Worm (Caenorhabditis elegans): ENCODE data around the gene F43G6.10.

Gene F43G6.10

DNA sequence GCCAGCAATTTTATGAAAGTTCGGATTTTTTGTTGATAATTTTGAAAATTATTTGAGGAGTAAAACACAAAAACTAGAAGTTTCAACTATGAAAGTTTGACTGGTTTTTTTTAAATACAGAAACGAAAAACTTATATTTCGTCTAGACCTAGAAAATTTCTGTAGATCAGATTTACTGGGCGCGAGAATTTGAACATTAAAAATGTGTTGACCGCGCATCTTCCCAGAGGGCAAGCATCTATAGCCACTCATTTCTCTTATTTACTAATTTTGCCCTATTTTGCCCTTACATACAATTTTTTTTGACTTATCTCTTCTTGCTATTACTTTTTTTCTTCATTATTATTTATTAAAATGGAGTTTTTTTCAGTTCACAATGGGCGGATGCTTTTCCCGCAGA is at the start of gene F43G6.10:
Gene F43G6.10 (plus strand): TSS at position 371 of the 400 bp plus-strand sequence.
- no peak for TF ChIP-seq W03F9.2 (tag; optimal IDR thresholded peaks at IDR 0.05)
- TF ChIP-seq him-1 (tag; optimal IDR thresholded peaks at IDR 0.05), result no peak
- TF ChIP-seq dao-5 (tag; optimal IDR thresholded peaks at IDR 0.05), result no peak

DNA sequence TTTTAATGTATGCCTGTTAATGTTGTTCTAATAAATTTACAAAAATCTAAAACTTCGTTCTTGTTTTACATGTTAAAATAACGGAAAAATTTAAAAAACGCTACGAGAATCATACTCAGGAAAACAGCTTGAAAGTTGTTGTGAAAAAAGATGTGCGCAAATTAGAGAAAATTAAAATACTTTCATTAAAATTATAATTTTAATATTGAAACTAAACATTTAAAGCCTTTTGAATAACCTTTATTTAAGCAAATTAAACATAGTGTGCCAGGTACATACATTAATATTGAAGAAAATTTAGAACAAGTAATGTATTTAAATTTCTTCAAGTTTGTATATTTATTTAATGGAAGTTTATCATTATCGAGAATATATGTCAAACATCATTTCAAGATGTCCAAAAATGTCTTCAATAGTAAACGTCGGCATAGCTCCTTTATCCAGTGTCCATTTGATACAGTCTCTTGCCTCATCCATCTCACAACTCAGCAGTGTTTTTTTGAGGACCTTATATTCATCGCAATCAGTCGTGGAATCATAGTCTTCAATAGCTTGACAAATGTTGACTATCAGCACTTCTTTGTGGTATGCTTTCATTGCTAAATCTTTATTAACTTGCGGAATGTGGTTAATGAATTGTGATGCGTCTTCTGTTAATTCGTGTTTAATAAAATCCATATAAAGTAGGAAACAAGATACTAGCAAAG is 47.2 kb upstream of the F43G6.10 start:
- TF ChIP-seq W03F9.2 (tag; optimal IDR thresholded peaks at IDR 0.05) (peak; percentile 92), dao-5 (tag; optimal IDR thresholded peaks at IDR 0.05) (no peak)

DNA sequence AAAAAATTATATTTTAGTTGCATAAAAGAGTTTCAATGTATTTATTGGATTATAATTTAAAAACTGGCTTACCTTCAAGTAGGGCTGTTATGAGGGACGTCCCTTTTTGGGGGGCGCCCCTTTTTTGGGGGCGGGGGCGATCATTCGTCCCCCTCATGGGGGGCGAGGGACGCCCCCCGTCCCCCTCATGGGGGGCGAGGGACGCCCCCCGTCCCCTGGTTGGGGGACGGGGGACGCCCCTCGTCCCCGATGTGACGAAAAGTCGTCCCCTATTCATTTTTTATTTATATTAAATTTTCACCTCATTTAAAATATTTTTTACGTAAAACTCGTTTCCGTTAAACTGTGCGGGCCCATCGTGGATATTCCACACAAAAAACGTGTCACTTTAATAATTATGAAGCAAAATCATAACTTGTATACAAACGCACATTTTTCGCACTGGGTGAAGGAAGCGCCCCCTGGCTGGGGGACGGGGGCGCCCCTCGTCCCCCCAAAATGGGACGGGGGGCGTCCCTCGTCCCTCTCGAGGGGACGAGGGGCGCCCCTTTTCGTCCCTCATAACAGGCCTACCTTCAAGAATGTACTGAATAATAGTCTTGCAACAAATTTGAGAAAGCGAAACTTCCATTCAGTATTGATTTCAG is 43.5 kb upstream of the F43G6.10 start:
- no peak for TF ChIP-seq him-1 (tag; optimal IDR thresholded peaks at IDR 0.05)
- TF ChIP-seq W03F9.2 (tag; optimal IDR thresholded peaks at IDR 0.05), result no peak
- TF ChIP-seq dao-5 (tag; optimal IDR thresholded peaks at IDR 0.05), result no peak

DNA sequence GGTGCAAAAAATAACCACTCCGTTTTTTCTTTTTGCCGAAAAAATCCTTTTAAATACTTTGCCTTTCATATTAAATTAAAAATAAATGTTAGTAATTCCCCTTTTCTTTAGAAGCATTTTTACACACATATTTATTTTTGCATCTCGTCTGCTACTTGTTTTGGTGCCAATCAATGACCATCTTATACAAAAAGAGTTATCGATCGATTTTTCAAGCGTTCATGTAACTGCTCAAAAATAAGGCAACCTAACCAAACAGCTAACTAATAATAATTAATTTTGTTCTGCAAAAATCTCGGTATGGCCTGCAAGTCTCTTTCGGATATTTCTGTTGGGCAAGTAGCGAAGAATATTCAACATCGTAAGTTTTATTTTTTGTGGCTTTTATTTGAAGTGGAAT is 42.7 kb upstream of the F43G6.10 start, which contains the start of gene F44E5.2:
Gene F44E5.2 (plus strand): TSS at position 301 of the 400 bp plus-strand sequence.
- TF ChIP-seq him-1 (tag; optimal IDR thresholded peaks at IDR 0.05) (no peak), W03F9.2 (tag; optimal IDR thresholded peaks at IDR 0.05) (no peak)

DNA sequence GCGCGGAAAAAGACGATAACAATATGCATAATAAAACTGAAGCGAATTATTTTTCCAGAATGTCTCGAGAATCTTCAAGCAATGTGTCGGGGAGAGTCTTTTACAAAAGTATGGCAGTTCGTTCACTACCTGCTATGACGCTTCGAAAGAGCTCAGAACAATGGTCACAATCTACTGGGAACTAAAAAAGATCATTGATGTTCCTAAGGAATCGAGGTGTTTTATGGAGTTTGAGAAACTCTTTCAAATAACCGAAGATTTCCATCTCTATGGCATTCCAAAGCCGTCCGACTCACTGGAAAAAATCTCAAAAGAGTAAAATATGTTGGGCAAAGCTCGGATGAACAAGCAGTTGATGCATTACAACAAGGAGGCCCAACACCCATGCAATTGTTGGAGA is 36.8 kb upstream of the F43G6.10 start, which contains the start of gene F44E5.15:
Gene F44E5.15 (plus strand): TSS at position 301 of the 400 bp plus-strand sequence.
- TF ChIP-seq W03F9.2 (tag; optimal IDR thresholded peaks at IDR 0.05), result no peak
- no peak for TF ChIP-seq him-1 (tag; optimal IDR thresholded peaks at IDR 0.05)

DNA sequence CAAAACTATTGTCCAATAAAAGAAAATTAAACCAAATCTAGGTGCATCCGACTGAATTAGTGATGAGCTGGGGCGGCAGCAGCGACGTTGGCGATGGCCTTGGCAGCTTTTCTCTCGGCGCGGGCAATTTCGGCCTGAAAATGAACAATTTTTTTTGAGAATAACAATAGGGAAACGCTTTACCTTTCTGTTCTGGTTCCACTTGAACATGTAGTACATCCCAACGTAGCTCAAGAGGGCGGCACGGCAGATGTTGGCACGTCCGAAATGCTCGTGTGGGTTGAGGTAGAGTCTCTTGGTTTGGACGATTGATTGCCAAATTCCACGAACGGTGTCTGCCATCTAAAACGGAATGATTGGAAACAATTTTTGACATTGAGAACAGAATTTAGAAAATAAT is 34.9 kb upstream of the F43G6.10 start, which contains the start of gene F44E5.1:
Gene F44E5.1 (minus strand): TSS at position 342 of the 400 bp plus-strand sequence.
- TF ChIP-seq dao-5 (tag; optimal IDR thresholded peaks at IDR 0.05) (no peak), W03F9.2 (tag; optimal IDR thresholded peaks at IDR 0.05) (no peak), him-1 (tag; optimal IDR thresholded peaks at IDR 0.05) (no peak)

DNA sequence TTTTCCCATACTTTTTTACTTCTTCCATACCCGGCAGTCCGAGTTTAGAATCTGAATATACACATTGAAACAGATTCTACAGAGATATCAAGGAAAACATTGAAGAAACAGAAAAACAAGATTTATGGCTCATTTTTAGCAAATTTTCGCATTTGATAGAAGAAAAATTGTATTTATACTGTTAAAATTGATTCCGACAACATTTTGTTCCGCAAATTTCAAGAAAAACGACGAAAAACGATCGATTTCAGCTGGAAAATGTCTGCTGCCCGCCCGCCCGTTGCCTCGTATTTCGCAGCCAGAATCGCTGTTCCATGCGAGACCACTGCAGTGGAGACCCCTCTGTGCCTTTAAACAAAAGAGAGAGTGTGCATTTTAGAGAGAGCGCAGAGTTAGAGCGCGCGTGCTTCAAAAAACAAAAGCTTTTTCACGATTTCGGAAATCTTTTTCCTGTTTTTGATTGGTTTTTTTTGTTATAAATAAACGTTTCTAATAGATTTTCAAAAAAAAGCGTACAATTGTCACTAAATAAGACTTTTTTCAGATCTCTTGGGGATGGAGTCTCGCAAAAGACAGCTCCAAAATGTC is 31.2 kb upstream of the F43G6.10 start, which contains the start of the genes patr-1 and dna-2:
Gene patr-1 (minus strand): TSS at position 51 of the 588 bp plus-strand sequence.
Gene dna-2 (plus strand): TSS at position 538 of the 588 bp plus-strand sequence.
- TF ChIP-seq W03F9.2 (tag; optimal IDR thresholded peaks at IDR 0.05) (no peak), him-1 (tag; optimal IDR thresholded peaks at IDR 0.05) (no peak), dao-5 (tag; optimal IDR thresholded peaks at IDR 0.05) (no peak)

DNA sequence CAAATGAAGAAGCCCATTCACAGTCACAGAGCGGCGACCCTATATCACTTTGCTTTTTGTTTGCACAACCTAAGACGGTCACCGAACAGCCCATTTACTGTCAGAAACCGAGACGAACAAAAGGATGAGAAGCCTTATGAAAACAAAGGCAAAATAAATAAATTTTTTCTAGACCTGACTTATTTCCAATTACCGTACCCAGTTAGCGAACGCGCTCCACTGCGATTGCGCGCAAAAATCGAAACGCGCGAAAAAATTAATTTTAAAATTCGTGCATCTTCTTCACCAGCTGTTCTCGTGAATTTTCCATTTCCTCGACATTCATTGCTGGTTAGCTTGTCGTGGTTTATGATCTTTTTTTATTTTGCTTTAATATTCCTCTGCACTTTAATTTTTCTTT is 26.7 kb upstream of the F43G6.10 start, which contains the start of gene F43G6.16:
Gene F43G6.16 (minus strand): TSS at position 141 of the 400 bp plus-strand sequence.
- no peak for TF ChIP-seq dao-5 (tag; optimal IDR thresholded peaks at IDR 0.05)
- no peak for TF ChIP-seq him-1 (tag; optimal IDR thresholded peaks at IDR 0.05)
- TF ChIP-seq W03F9.2 (tag; optimal IDR thresholded peaks at IDR 0.05), result no peak

DNA sequence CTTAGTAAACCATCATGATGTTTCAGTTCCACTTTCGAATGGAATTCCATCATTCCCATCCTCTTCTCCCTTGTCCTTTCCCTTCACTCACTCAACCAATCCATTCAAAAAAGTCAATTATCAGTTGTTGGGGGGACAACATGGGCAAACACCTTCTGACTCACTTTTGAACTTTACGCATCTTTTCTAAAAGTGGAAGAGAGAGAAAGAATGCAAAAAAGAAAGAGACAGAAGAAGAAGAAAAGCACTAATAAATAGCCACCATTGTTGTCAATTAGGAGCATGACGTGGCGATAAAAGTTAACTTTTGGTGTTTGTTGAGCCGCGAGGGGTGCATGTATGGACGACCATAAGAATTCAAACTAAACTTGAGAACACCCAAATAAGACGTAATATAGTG is 21.1 kb upstream of the F43G6.10 start:
- no peak for TF ChIP-seq him-1 (tag; optimal IDR thresholded peaks at IDR 0.05)
- TF ChIP-seq dao-5 (tag; optimal IDR thresholded peaks at IDR 0.05), result no peak
- no peak for TF ChIP-seq W03F9.2 (tag; optimal IDR thresholded peaks at IDR 0.05)

DNA sequence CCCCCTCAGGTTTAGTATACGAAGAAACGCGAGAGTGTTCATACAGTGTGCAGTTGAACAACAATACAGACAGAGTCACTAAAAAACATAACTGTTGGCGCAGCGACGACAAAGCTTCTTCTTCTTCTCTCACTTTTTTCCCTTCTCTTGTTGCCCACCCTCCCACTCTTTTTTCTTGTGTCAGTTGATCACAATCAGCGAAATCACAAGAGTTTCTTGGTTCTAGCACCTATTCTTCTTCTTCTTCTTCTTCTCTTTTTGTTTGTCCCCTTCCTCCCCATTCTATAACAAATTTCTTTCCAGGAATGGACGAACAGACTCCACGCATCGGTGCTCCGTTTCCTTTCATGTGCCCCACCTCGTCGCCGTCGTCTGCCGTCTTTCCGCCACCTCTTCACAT is 18.7 kb upstream of the F43G6.10 start, which contains the start of gene F43G6.4:
Gene F43G6.4 (plus strand): TSS at position 301 of the 400 bp plus-strand sequence.
- TF ChIP-seq W03F9.2 (tag; optimal IDR thresholded peaks at IDR 0.05), result no peak
- no peak for TF ChIP-seq dao-5 (tag; optimal IDR thresholded peaks at IDR 0.05)
- no peak for TF ChIP-seq him-1 (tag; optimal IDR thresholded peaks at IDR 0.05)

DNA sequence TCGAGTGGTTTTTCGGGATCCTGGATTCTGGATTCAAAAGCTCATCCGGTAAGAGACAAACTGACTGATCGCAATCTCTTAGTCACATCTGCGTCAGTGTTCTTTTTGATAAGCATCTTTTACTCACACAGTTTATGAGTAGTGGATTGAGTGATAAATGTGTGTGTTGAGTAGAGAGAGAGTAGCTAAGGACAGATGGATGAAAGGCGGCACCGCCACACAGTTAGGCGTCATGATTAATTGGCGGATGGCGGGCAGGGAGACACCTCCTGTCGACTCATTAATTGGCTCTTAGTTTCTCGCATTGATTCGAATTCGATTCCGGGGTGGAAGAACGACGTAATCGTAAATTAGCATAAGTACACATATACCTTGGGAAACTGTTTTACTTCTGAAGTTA is 14.8 kb upstream of the F43G6.10 start:
- no peak for TF ChIP-seq him-1 (tag; optimal IDR thresholded peaks at IDR 0.05)
- TF ChIP-seq dao-5 (tag; optimal IDR thresholded peaks at IDR 0.05), result no peak
- no peak for TF ChIP-seq W03F9.2 (tag; optimal IDR thresholded peaks at IDR 0.05)

DNA sequence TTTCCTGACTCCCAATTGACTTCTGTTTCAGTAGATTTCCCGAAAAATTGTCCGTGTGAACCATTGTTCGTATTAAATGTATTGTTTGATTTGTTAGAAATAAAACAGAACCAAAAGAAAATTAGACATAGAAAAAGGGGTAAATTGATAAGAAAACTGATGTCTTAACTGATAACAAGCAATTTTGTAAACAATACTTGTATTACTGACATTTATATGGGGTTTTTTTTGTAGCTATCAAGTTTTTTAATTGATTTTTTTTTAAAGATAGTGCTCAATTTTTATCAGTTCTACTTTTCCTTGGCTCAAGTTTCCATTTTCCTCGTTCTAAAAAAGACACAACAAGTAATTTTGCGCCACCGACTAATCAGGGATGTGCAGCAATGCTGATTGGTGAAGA is 12.0 kb upstream of the F43G6.10 start:
- no peak for TF ChIP-seq dao-5 (tag; optimal IDR thresholded peaks at IDR 0.05)
- no peak for TF ChIP-seq W03F9.2 (tag; optimal IDR thresholded peaks at IDR 0.05)
- no peak for TF ChIP-seq him-1 (tag; optimal IDR thresholded peaks at IDR 0.05)

DNA sequence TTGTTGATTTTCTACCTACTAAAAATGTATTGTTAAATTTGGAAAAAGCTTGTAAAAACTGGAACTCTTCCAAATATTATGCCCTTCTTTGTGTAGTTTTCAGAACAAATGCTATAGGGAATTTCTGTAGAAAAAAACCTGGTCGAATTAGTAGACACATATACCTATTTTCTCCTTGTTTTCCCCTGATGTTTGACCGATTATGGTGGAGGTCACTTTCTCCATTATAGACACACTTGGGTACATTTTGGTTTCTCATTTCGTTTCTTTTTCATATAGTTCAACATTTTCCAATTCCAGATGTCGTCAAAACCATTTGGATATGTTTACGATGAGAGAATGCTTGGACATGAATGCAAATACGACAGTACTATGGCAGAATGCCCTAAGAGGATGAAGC is 10.4 kb upstream of the F43G6.10 start, which contains the start of gene hda-5:
Gene hda-5 (plus strand): TSS at position 301 of the 400 bp plus-strand sequence.
- no peak for TF ChIP-seq W03F9.2 (tag; optimal IDR thresholded peaks at IDR 0.05)
- TF ChIP-seq dao-5 (tag; optimal IDR thresholded peaks at IDR 0.05), result no peak
- TF ChIP-seq him-1 (tag; optimal IDR thresholded peaks at IDR 0.05), result no peak

DNA sequence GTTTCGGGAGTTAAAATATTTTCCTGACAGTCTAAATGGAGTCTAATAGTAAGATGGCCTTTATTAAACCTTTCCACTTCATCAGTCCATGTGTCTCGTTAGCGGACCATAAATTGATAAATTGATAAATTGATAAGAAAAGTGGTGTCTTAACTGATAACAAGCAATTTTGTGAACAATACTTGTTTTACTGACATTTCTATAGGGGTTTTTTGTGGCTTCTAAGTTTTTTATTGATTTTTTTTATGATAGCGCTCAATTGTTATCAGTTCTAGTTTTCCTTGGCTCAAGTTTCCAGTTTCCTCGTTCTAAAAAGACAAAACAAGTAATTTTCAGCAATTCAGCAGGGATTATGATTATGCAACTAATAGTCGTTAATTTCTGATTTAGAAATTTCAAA is 6.7 kb upstream of the F43G6.10 start, which contains the start of gene F43G6.17:
Gene F43G6.17 (plus strand): TSS at position 301 of the 400 bp plus-strand sequence.
- TF ChIP-seq dao-5 (tag; optimal IDR thresholded peaks at IDR 0.05) (no peak), W03F9.2 (tag; optimal IDR thresholded peaks at IDR 0.05) (no peak), him-1 (tag; optimal IDR thresholded peaks at IDR 0.05) (no peak)
